Fruit fly (Drosophila melanogaster) whole organism, embryonic: ENCODE data around the gene CG46244.
A peak's percentile ranks its signal among the peaks of the same experiment; 100 is the strongest.

Source experiments
- Bgb ChIP-seq: fragments of 200-800 bp; sonication (Bioruptor generic); IDR thresholded peaks from 2 replicates; pipeline ENCODE4 v1.3.6; 2022; ENCODE audit warnings: missing biosample characterization, missing genetic modification characterization; ENCODE audit not compliant: partially characterized antibody
- CG1024 ChIP-seq: fragments of 200-800 bp; sonication (Bioruptor generic); IDR thresholded peaks from 2 replicates; pipeline ENCODE4 v1.3.6; 2022; ENCODE audit warnings: missing biosample characterization, missing genetic modification characterization
- CG10274 ChIP-seq: fragments of 200-800 bp; sonication (Bioruptor generic); optimal IDR thresholded peaks from 3 replicates; lab custom pipeline; 2017; ENCODE audit warnings: missing biosample characterization, mild to moderate bottlenecking, missing genetic modification characterization
- CG10321 ChIP-seq: fragments of 200-800 bp; sonication (Bioruptor generic); IDR thresholded peaks from 2 replicates; pipeline ENCODE4 v1.3.6; 2022; ENCODE audit warnings: missing biosample characterization, missing genetic modification characterization
- CG10565 ChIP-seq: fragments of 200-800 bp; sonication (Bioruptor generic); optimal IDR thresholded peaks from 3 replicates; lab custom pipeline; 2016; ENCODE audit warnings: missing biosample characterization, mild to moderate bottlenecking, missing genetic modification characterization
- CG11456 ChIP-seq: fragments of 200-800 bp; sonication (Bioruptor generic); IDR thresholded peaks from 3 replicates; pipeline ENCODE4 v1.3.6; 2022; ENCODE audit warnings: missing biosample characterization, missing genetic modification characterization
- CG12071 ChIP-seq: fragments of 200-800 bp; sonication (Bioruptor generic); optimal IDR thresholded peaks from 3 replicates; lab custom pipeline; 2018; ENCODE audit warnings: missing biosample characterization, mild to moderate bottlenecking, missing genetic modification characterization
- CG1233 ChIP-seq: fragments of 200-800 bp; sonication (Bioruptor generic); optimal IDR thresholded peaks from 4 replicates; lab custom pipeline; 2018; ENCODE audit warnings: missing biosample characterization, mild to moderate bottlenecking, missing genetic modification characterization
- CG12744 ChIP-seq: fragments of 200-800 bp; sonication (Bioruptor generic); optimal IDR thresholded peaks from 2 replicates; lab custom pipeline; 2016; ENCODE audit warnings: missing biosample characterization, missing genetic modification characterization
- CG13123 ChIP-seq: fragments of 200-800 bp; sonication (Bioruptor generic); optimal IDR thresholded peaks from 2 replicates; lab custom pipeline; 2016; ENCODE audit warnings: missing biosample characterization, missing genetic modification characterization
- CG13287 ChIP-seq: fragments of 200-800 bp; sonication (Bioruptor generic); IDR thresholded peaks from 2 replicates; pipeline ENCODE4 v1.3.6; 2022; ENCODE audit warnings: missing biosample characterization, missing genetic modification characterization; ENCODE audit not compliant: partially characterized antibody
- CG13624 ChIP-seq: fragments of 200-800 bp; sonication (Bioruptor generic); optimal IDR thresholded peaks from 2 replicates; lab custom pipeline; 2016; ENCODE audit warnings: missing biosample characterization, missing genetic modification characterization
- CG14014 ChIP-seq: fragments of 200-800 bp; sonication (Bioruptor generic); IDR thresholded peaks from 2 replicates; pipeline ENCODE4 v1.3.6; 2022; ENCODE audit warnings: missing biosample characterization, missing genetic modification characterization
- CG15073 ChIP-seq: fragments of 200-800 bp; sonication (Bioruptor generic); optimal IDR thresholded peaks from 2 replicates; lab custom pipeline; 2016; ENCODE audit warnings: missing biosample characterization, missing genetic modification characterization
- CG17186 ChIP-seq: fragments of 200-800 bp; sonication (Bioruptor generic); optimal IDR thresholded peaks from 3 replicates; lab custom pipeline; 2017; ENCODE audit warnings: missing biosample characterization, missing genetic modification reagents, missing genetic modification characterization
- CG31365 ChIP-seq: fragments of 200-800 bp; sonication (Bioruptor generic); optimal IDR thresholded peaks from 2 replicates; lab custom pipeline; 2018; ENCODE audit warnings: missing biosample characterization, mild to moderate bottlenecking, missing genetic modification characterization
- CG31388 ChIP-seq: fragments of 200-800 bp; sonication (Bioruptor generic); optimal IDR thresholded peaks from 2 replicates; lab custom pipeline; 2016; ENCODE audit warnings: missing biosample characterization, missing genetic modification characterization
- CG3847 ChIP-seq: fragments of 200-800 bp; sonication (Bioruptor generic); IDR thresholded peaks from 2 replicates; pipeline ENCODE4 v1.3.6; 2022; ENCODE audit warnings: missing biosample characterization, missing genetic modification characterization
- CG43689 ChIP-seq: fragments of 200-800 bp; sonication (Bioruptor generic); IDR thresholded peaks from 2 replicates; pipeline ENCODE4 v1.3.6; 2022; ENCODE audit warnings: missing biosample characterization, missing genetic modification characterization
- CG4424 ChIP-seq: fragments of 200-800 bp; sonication (Bioruptor generic); optimal IDR thresholded peaks from 3 replicates; lab custom pipeline; 2016; ENCODE audit warnings: missing biosample characterization, missing genetic modification characterization
- CG4820 ChIP-seq: fragments of 200-800 bp; sonication (Bioruptor generic); optimal IDR thresholded peaks from 3 replicates; lab custom pipeline; 2016; ENCODE audit warnings: missing biosample characterization, missing genetic modification characterization
- CG6175 ChIP-seq: fragments of 200-800 bp; sonication (Bioruptor generic); IDR thresholded peaks from 3 replicates; pipeline ENCODE4 v1.3.6; 2022; ENCODE audit warnings: missing biosample characterization, missing genetic modification characterization
- CG6791 ChIP-seq: fragments of 200-800 bp; sonication (Bioruptor generic); IDR thresholded peaks from 3 replicates; pipeline ENCODE4 v1.3.6; 2022; ENCODE audit warnings: missing biosample characterization, missing genetic modification characterization; ENCODE audit not compliant: partially characterized antibody
- CG7271 ChIP-seq: fragments of 200-800 bp; sonication (Bioruptor generic); optimal IDR thresholded peaks from 2 replicates; lab custom pipeline; 2018; ENCODE audit warnings: missing biosample characterization, mild to moderate bottlenecking, missing genetic modification characterization, moderate library complexity
- CG9215 ChIP-seq: fragments of 200-800 bp; sonication (Bioruptor generic); IDR thresholded peaks from 2 replicates; pipeline ENCODE4 v1.3.6; 2022; ENCODE audit warnings: missing biosample characterization, missing genetic modification characterization
- Max ChIP-seq: fragments of 200-800 bp; sonication (Bioruptor generic); optimal IDR thresholded peaks from 2 replicates; lab custom pipeline; 2016; ENCODE audit warnings: missing biosample characterization, mild to moderate bottlenecking, missing genetic modification characterization
- Nf-YC ChIP-seq: fragments of 200-800 bp; optimal IDR thresholded peaks from 3 replicates; lab custom pipeline; 2019; ENCODE audit warnings: missing biosample characterization, mild to moderate bottlenecking, missing genetic modification characterization, moderate library complexity
- Sin3A ChIP-seq: fragments of >200 bp; optimal IDR thresholded peaks from 2 replicates; lab custom pipeline; 2018
- Xrp1 ChIP-seq: fragments of 200-800 bp; sonication (Bioruptor generic); IDR thresholded peaks from 2 replicates; pipeline ENCODE4 v1.3.6; 2022; ENCODE audit warnings: missing biosample characterization, missing genetic modification characterization
- bigmax ChIP-seq: fragments of 200-800 bp; sonication (Bioruptor generic); optimal IDR thresholded peaks from 2 replicates; lab custom pipeline; 2018; ENCODE audit warnings: missing biosample characterization, mild to moderate bottlenecking, missing genetic modification characterization
- cg ChIP-seq: fragments of 200-800 bp; sonication (Bioruptor generic); optimal IDR thresholded peaks from 3 replicates; lab custom pipeline; 2019; ENCODE audit warnings: missing biosample characterization, mild to moderate bottlenecking, missing genetic modification characterization, moderate library complexity
- chif ChIP-seq, 2 experiments: fragments of 200-800 bp; sonication (Bioruptor generic); optimal IDR thresholded peaks; 3 replicates each; lab custom pipeline; 2016; ENCODE audit warnings: missing biosample characterization in 2 of 2, missing genetic modification characterization in 2 of 2
- chm ChIP-seq: fragments of 200-800 bp; sonication (Bioruptor generic); IDR thresholded peaks from 2 replicates; pipeline ENCODE4 v1.3.6; 2022; ENCODE audit warnings: missing biosample characterization, missing genetic modification characterization
- crc ChIP-seq: fragments of 200-800 bp; sonication (Bioruptor generic); optimal IDR thresholded peaks from 2 replicates; lab custom pipeline; 2016; ENCODE audit warnings: missing biosample characterization, missing genetic modification characterization
- dysf ChIP-seq: fragments of 200-800 bp; sonication (Bioruptor generic); IDR thresholded peaks from 3 replicates; pipeline ENCODE4 v1.3.6; 2022; ENCODE audit warnings: missing biosample characterization, missing genetic modification characterization
- emc ChIP-seq: fragments of 200-800 bp; sonication (Bioruptor generic); optimal IDR thresholded peaks from 2 replicates; lab custom pipeline; 2016; ENCODE audit warnings: missing biosample characterization, missing genetic modification characterization
- ems ChIP-seq: fragments of 200-800 bp; sonication (Bioruptor generic); optimal IDR thresholded peaks from 3 replicates; lab custom pipeline; 2016; ENCODE audit warnings: missing biosample characterization, missing genetic modification characterization
- kni ChIP-seq: fragments of 200-800 bp; sonication (Bioruptor generic); optimal IDR thresholded peaks from 3 replicates; lab custom pipeline; 2017; ENCODE audit warnings: mild to moderate bottlenecking, missing biosample characterization, missing genetic modification reagents, missing genetic modification characterization
- lbe ChIP-seq: fragments of 200-800 bp; sonication (Bioruptor generic); optimal IDR thresholded peaks from 2 replicates; lab custom pipeline; 2016; ENCODE audit warnings: missing biosample characterization, mild to moderate bottlenecking, missing genetic modification characterization
- maf-S ChIP-seq: fragments of 200-800 bp; sonication (Bioruptor generic); optimal IDR thresholded peaks from 2 replicates; lab custom pipeline; 2016; ENCODE audit warnings: missing biosample characterization, missing genetic modification characterization
- mld ChIP-seq: fragments of 200-800 bp; sonication (Bioruptor generic); IDR thresholded peaks from 3 replicates; pipeline ENCODE4 v1.3.6; 2022; ENCODE audit warnings: missing biosample characterization, missing genetic modification characterization; ENCODE audit not compliant: partially characterized antibody
- nom ChIP-seq: fragments of 200-800 bp; sonication (Bioruptor generic); optimal IDR thresholded peaks from 2 replicates; lab custom pipeline; 2017; ENCODE audit warnings: missing biosample characterization, missing genetic modification characterization, mild to moderate bottlenecking, moderate library complexity, missing genetic modification reagents
- peb ChIP-seq: fragments of 200-800 bp; sonication (Bioruptor generic); IDR thresholded peaks from 2 replicates; pipeline ENCODE4 v1.3.6; 2022; ENCODE audit warnings: missing biosample characterization, missing genetic modification characterization
- sob ChIP-seq: fragments of 200-800 bp; sonication (Bioruptor generic); IDR thresholded peaks from 2 replicates; pipeline ENCODE4 v1.3.6; 2022; ENCODE audit warnings: missing biosample characterization, missing genetic modification characterization
- trem ChIP-seq: fragments of 200-800 bp; optimal IDR thresholded peaks from 3 replicates; lab custom pipeline; 2019; ENCODE audit warnings: missing biosample characterization, mild to moderate bottlenecking, missing genetic modification characterization, moderate library complexity
- unc-4 ChIP-seq: fragments of 200-800 bp; sonication (Bioruptor generic); IDR thresholded peaks from 2 replicates; pipeline ENCODE4 v1.3.6; 2022; ENCODE audit warnings: missing biosample characterization, missing genetic modification characterization; ENCODE audit not compliant: partially characterized antibody
- vnd ChIP-seq: fragments of 200-800 bp; sonication (Bioruptor generic); IDR thresholded peaks from 3 replicates; pipeline ENCODE4 v1.3.6; 2022; ENCODE audit warnings: missing biosample characterization, missing genetic modification characterization; ENCODE audit not compliant: partially characterized antibody
- vvl ChIP-seq: fragments of 200-800 bp; sonication (Bioruptor generic); IDR thresholded peaks from 2 replicates; pipeline ENCODE4 v1.3.6; 2022; ENCODE audit warnings: missing biosample characterization, missing genetic modification characterization
- wek ChIP-seq: fragments of 200-800 bp; sonication (Bioruptor generic); optimal IDR thresholded peaks from 3 replicates; lab custom pipeline; 2018; ENCODE audit warnings: missing biosample characterization, mild to moderate bottlenecking, missing genetic modification characterization, moderate library complexity
- wor ChIP-seq: fragments of 200-800 bp; sonication (Bioruptor generic); IDR thresholded peaks from 2 replicates; pipeline ENCODE4 v1.3.6; 2022; ENCODE audit warnings: missing biosample characterization, missing genetic modification characterization

The CG46244 gene

DNA sequence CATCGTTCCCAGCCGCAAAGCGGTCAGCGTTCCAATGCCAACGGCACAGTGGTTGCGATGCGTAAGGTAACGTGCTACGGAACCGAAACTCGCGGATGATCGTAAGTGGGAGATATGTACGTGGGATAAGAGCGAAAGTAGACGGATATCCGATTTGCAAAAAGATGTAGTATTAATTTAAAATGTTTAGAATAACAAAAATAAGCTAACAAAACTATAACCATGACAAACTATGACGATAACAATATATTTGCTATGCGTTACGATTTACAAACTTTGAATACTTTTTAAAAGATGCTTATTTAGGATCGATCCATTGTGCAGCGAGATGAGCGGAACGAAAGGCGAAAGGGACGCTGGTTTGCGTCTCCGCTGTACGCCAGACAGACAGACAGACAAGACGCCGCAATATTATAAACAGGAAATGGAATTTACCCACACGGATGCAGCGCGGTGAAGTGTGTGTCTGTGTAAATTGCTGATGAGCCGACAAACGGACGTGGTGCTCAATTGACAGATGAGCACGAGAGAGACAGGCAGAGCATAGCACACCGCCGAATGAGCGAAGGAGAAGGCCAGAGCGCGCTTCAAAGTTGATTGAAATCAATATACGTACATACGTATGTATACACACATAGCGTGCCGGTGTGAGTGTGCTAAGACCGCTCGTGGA is 30.6 kb upstream of the CG46244 start (continued):
- TF ChIP-seq CG13624, result peak; percentile 98
- peak; percentile 63 for TF ChIP-seq CG43689 (GFP tag; lab: Robert Waterston, UW)
- peak; percentile 83 for TF ChIP-seq CG10565 (GFP tag; lab: Kevin White, UChicago)
- TF ChIP-seq nom (GFP tag; lab: Kevin White, UChicago), result peak; percentile 74
- peak; percentile 63 for TF ChIP-seq lbe (GFP tag; lab: Kevin White, UChicago)
- TF ChIP-seq kni, result peak; percentile 95
- peak; percentile 95 for TF ChIP-seq CG3847 (GFP tag; lab: Robert Waterston, UW)
- TF ChIP-seq CG6175 (GFP tag; lab: Robert Waterston, UW), result no peak; the same call in 1 of the 3 replicates
- peak; percentile 98 for TF ChIP-seq CG4424 (GFP tag; lab: Kevin White, UChicago)
- TF ChIP-seq unc-4 (GFP tag; lab: Robert Waterston, UW), result no peak
- peak; percentile 98 for TF ChIP-seq dysf (GFP tag; lab: Robert Waterston, UW)
- TF ChIP-seq Nf-YC (tag; lab: Kevin White, UChicago), result peak; percentile 89
- TF ChIP-seq sob (GFP tag; lab: Robert Waterston, UW), result peak; percentile 94
- TF ChIP-seq wor (GFP tag; lab: Robert Waterston, UW), result peak; percentile 93
- TF ChIP-seq Bgb, result no peak; the same call in 1 of the 2 replicates
- TF ChIP-seq CG1024, result peak; percentile 68
- peak; percentile 84 for TF ChIP-seq CG17186 (GFP tag; lab: Kevin White, UChicago)
- TF ChIP-seq Sin3A (lab: Kevin White, UChicago), result no peak
- peak; percentile 64 for TF ChIP-seq wek (GFP tag; lab: Kevin White, UChicago)
- TF ChIP-seq bigmax (GFP tag; lab: Kevin White, UChicago), result peak; percentile 26
- peak; percentile 96 for TF ChIP-seq emc (GFP tag; lab: Kevin White, UChicago)
- TF ChIP-seq Xrp1 (GFP tag; lab: Robert Waterston, UW), result peak; percentile 94
- peak; percentile 88 for TF ChIP-seq CG31388 (GFP tag; lab: Kevin White, UChicago)
- peak; percentile 75 for TF ChIP-seq chm (GFP tag; lab: Robert Waterston, UW)
- TF ChIP-seq trem, result peak; percentile 91
- no peak for TF ChIP-seq CG7271 (tag; lab: Kevin White, UChicago)
- TF ChIP-seq vvl (GFP tag; lab: Robert Waterston, UW), result peak; percentile 92
- peak; percentile 98 for TF ChIP-seq ems (GFP tag; lab: Kevin White, UChicago)
- TF ChIP-seq peb (GFP tag; lab: Robert Waterston, UW), result peak; percentile 89
- peak; percentile 94 for TF ChIP-seq CG4820 (GFP tag; lab: Kevin White, UChicago)
- peak; percentile 93 for TF ChIP-seq Max
- TF ChIP-seq maf-S (GFP tag; lab: Kevin White, UChicago), result peak; percentile 97
- peak; percentile 92 for TF ChIP-seq cg
- peak; percentile 96 for TF ChIP-seq CG1233 (GFP tag; lab: Kevin White, UChicago)
- no peak for TF ChIP-seq vnd (GFP tag; lab: Robert Waterston, UW)
- TF ChIP-seq CG10274, result peak; percentile 87
- peak; percentile 75 for TF ChIP-seq CG31365
- TF ChIP-seq CG12744 (GFP tag; lab: Kevin White, UChicago), result peak; percentile 96
- peak; percentile 95 for TF ChIP-seq crc (GFP tag; lab: Kevin White, UChicago)
- TF ChIP-seq mld (GFP tag; lab: Robert Waterston, UW), result no peak
- TF ChIP-seq CG13123 (GFP tag; lab: Kevin White, UChicago), result peak; percentile 93
- TF ChIP-seq CG12071 (GFP tag; lab: Kevin White, UChicago), result peak; percentile 92
- peak; percentile 13; the same call in 1 of the 2 replicates for TF ChIP-seq CG13287 (GFP tag; lab: Robert Waterston, UW)
- peak; percentile 94 for TF ChIP-seq CG14014 (GFP tag; lab: Robert Waterston, UW)
- TF ChIP-seq CG10321 (GFP tag; lab: Robert Waterston, UW), result peak; percentile 48
- peak; percentile 96 to 97 for TF ChIP-seq chif (GFP tag; optimal IDR thresholded peaks at IDR 0.05; lab: Kevin White, UChicago)
- TF ChIP-seq CG11456, result peak; percentile 94
- TF ChIP-seq CG6791, result 0 out of 3 replicates have a peak, but pooled peaks have one; percentile 14
- peak; percentile 80 for TF ChIP-seq CG15073 (GFP tag; lab: Kevin White, UChicago)
- TF ChIP-seq CG9215 (GFP tag; lab: Robert Waterston, UW), result peak; percentile 95
